Fruit fly (Drosophila melanogaster) whole organism, wandering third instar larva: ENCODE results near the gene ball.
A peak's percentile ranks its signal among the peaks of the same experiment; 100 is the strongest.

Source experiments
- Abd-B ChIP-seq: fragments of >200 bp; optimal IDR thresholded peaks from 2 replicates; lab custom pipeline; 2017; ENCODE audit warnings: missing biosample characterization, missing genetic modification characterization
- CG32264 ChIP-seq: fragments of 200-800 bp; sonication (Bioruptor generic); optimal IDR thresholded peaks from 2 replicates; lab custom pipeline; 2016; ENCODE audit warnings: missing biosample characterization, missing genetic modification characterization
- CG9705 ChIP-seq: fragments of 200-800 bp; sonication (Bioruptor generic); optimal IDR thresholded peaks from 2 replicates; lab custom pipeline; 2018; ENCODE audit warnings: missing biosample characterization, mild to moderate bottlenecking, missing genetic modification characterization
- Dfd ChIP-seq: fragments of >200 bp; optimal IDR thresholded peaks from 2 replicates; lab custom pipeline; 2017; ENCODE audit warnings: missing biosample characterization, missing genetic modification characterization
- Dif ChIP-seq: fragments of 200-275, 200-300 bp; sonication (Bioruptor generic); optimal IDR thresholded peaks from 2 replicates; lab custom pipeline; 2018; ENCODE audit warnings: missing biosample characterization, missing genetic modification characterization; ENCODE audit not compliant: partially characterized antibody
- GATAd ChIP-seq: sonication (Bioruptor generic); optimal IDR thresholded peaks from 2 replicates; lab custom pipeline; 2016; ENCODE audit warnings: missing biosample characterization, missing genetic modification characterization
- HLH106 ChIP-seq: fragments of 200-800 bp; optimal IDR thresholded peaks from 3 replicates; lab custom pipeline; 2019; ENCODE audit warnings: missing biosample characterization, mild to moderate bottlenecking, missing genetic modification characterization, moderate library complexity
- Hnf4 ChIP-seq: fragments of 200-800 bp; sonication (Bioruptor generic); optimal IDR thresholded peaks from 2 replicates; lab custom pipeline; 2016; ENCODE audit warnings: missing biosample characterization, mild to moderate bottlenecking, missing genetic modification characterization
- Hr78 ChIP-seq: fragments of >200 bp; optimal IDR thresholded peaks from 2 replicates; lab custom pipeline; 2017; ENCODE audit warnings: missing biosample characterization, missing genetic modification characterization
- Hr83 ChIP-seq: fragments of 200-300 bp; sonication (Bioruptor generic); optimal IDR thresholded peaks from 2 replicates; lab custom pipeline; 2016; ENCODE audit warnings: missing biosample characterization, mild to moderate bottlenecking, missing genetic modification characterization, moderate library complexity; ENCODE audit not compliant: poor library complexity, severe bottlenecking
- Jra ChIP-seq: sonication (Bioruptor generic); optimal IDR thresholded peaks from 2 replicates; lab custom pipeline; 2016; ENCODE audit warnings: missing biosample characterization, missing genetic modification characterization
- Mio ChIP-seq: sonication (Bioruptor generic); optimal IDR thresholded peaks from 2 replicates; lab custom pipeline; 2016; ENCODE audit warnings: missing biosample characterization, missing genetic modification characterization
- Myc ChIP-seq: fragments of >200 bp; optimal IDR thresholded peaks from 2 replicates; lab custom pipeline; 2017
- N ChIP-seq: fragments of >200 bp; optimal IDR thresholded peaks from 2 replicates; lab custom pipeline; 2018; ENCODE audit warnings: missing biosample characterization, missing external identifiers, missing genetic modification characterization
- OdsH ChIP-seq: fragments of 200-800 bp; sonication (Bioruptor generic); optimal IDR thresholded peaks from 2 replicates; lab custom pipeline; 2016; ENCODE audit warnings: missing biosample characterization, mild to moderate bottlenecking, missing genetic modification characterization
- Rel ChIP-seq, 2 experiments: fragments of 200-800 bp; sonication (Bioruptor generic) in 1 of 2; optimal IDR thresholded peaks; 2 replicates in 1 of 2; 3 replicates in 1 of 2; lab custom pipeline; 2016 to 2019; ENCODE audit warnings: mild to moderate bottlenecking in 2 of 2, missing biosample characterization in 2 of 2, missing genetic modification characterization in 2 of 2, moderate library complexity in 1 of 2
- Sp1 ChIP-seq: fragments of 200-800 bp; sonication (Bioruptor generic); optimal IDR thresholded peaks from 3 replicates; lab custom pipeline; 2019; ENCODE audit warnings: missing biosample characterization, mild to moderate bottlenecking, missing genetic modification characterization, moderate library complexity
- br ChIP-seq: fragments of 200-800 bp; sonication (Bioruptor generic); optimal IDR thresholded peaks from 2 replicates; lab custom pipeline; 2016; ENCODE audit warnings: missing biosample characterization, missing genetic modification characterization
- brk ChIP-seq: fragments of 200-800 bp; sonication (Bioruptor generic); optimal IDR thresholded peaks from 2 replicates; lab custom pipeline; 2016; ENCODE audit warnings: missing biosample characterization, mild to moderate bottlenecking, missing genetic modification characterization
- dl ChIP-seq, 2 experiments: fragments of 175-275, 200-275 bp in 1 of 2; fragments of 200-275 bp in 1 of 2; sonication (Bioruptor generic); optimal IDR thresholded peaks; lab custom pipeline; 2018; ENCODE audit warnings: mild to moderate bottlenecking in 2 of 2, missing biosample characterization in 2 of 2, missing genetic modification characterization in 2 of 2, moderate library complexity in 2 of 2; ENCODE audit not compliant: partially characterized antibody in 2 of 2, insufficient read depth in 1 of 2
- dmrt93B ChIP-seq: fragments of 200-800 bp; sonication (Bioruptor generic); optimal IDR thresholded peaks from 2 replicates; lab custom pipeline; 2018; ENCODE audit warnings: missing biosample characterization, mild to moderate bottlenecking, missing genetic modification characterization
- dsf ChIP-seq: sonication (Bioruptor generic); optimal IDR thresholded peaks from 2 replicates; lab custom pipeline; 2016; ENCODE audit warnings: missing biosample characterization, missing genetic modification characterization, borderline replicate concordance
- ey ChIP-seq: fragments of 200-800 bp; sonication (Bioruptor generic); optimal IDR thresholded peaks from 2 replicates; lab custom pipeline; 2016; ENCODE audit warnings: missing biosample characterization, missing genetic modification characterization
- foxo ChIP-seq, 2 experiments: fragments of 200-800 bp; sonication (Bioruptor generic); optimal IDR thresholded peaks; 2 replicates in 1 of 2; 3 replicates in 1 of 2; lab custom pipeline; 2016 to 2017; ENCODE audit warnings: missing biosample characterization in 2 of 2, missing genetic modification characterization in 2 of 2
- fru ChIP-seq: fragments of 200-800 bp; sonication (Bioruptor generic); optimal IDR thresholded peaks from 3 replicates; lab custom pipeline; 2016; ENCODE audit warnings: missing biosample characterization, mild to moderate bottlenecking, missing genetic modification characterization
- h ChIP-seq: fragments of 200-800 bp; sonication (Bioruptor generic); optimal IDR thresholded peaks from 3 replicates; lab custom pipeline; 2016; ENCODE audit warnings: missing biosample characterization, mild to moderate bottlenecking, missing genetic modification characterization
- jim ChIP-seq: fragments of 175-275, 200-325 bp; sonication (Bioruptor generic); optimal IDR thresholded peaks from 2 replicates; lab custom pipeline; 2016; ENCODE audit warnings: missing biosample characterization, mild to moderate bottlenecking, missing genetic modification characterization
- lola ChIP-seq: fragments of >200 bp; optimal IDR thresholded peaks from 2 replicates; lab custom pipeline; 2017; ENCODE audit warnings: missing biosample characterization, missing genetic modification characterization
- pan ChIP-seq: fragments of >200 bp; optimal IDR thresholded peaks from 2 replicates; lab custom pipeline; 2017
- psq ChIP-seq: fragments of 200-800 bp; sonication (Bioruptor generic); optimal IDR thresholded peaks from 3 replicates; lab custom pipeline; 2017; ENCODE audit warnings: missing biosample characterization, mild to moderate bottlenecking, missing genetic modification characterization, moderate library complexity
- rgr ChIP-seq: fragments of 200-800 bp; sonication (Bioruptor generic); optimal IDR thresholded peaks from 3 replicates; lab custom pipeline; 2016; ENCODE audit warnings: missing biosample characterization, mild to moderate bottlenecking, missing genetic modification characterization
- sv ChIP-seq: fragments of 200-800 bp; sonication (Bioruptor generic); optimal IDR thresholded peaks from 3 replicates; lab custom pipeline; 2016; ENCODE audit warnings: missing biosample characterization, missing genetic modification characterization
- tai ChIP-seq: sonication (Bioruptor generic); optimal IDR thresholded peaks from 2 replicates; lab custom pipeline; 2016; ENCODE audit warnings: missing biosample characterization, missing genetic modification characterization
- woc ChIP-seq: sonication (Bioruptor generic); optimal IDR thresholded peaks from 2 replicates; lab custom pipeline; 2016; ENCODE audit warnings: missing biosample characterization, mild to moderate bottlenecking, missing genetic modification characterization

ball gene

dm6 chr3R:26862213-26862612 lies 4.4 kb downstream of the ball start:
- TF ChIP-seq psq (GFP tag; lab: Kevin White, UChicago) = no peak
- TF ChIP-seq Sp1 (GFP tag; lab: Kevin White, UChicago) = peak; percentile 11
- peak; percentile 27 for TF ChIP-seq Dif (GFP tag; lab: Kevin White, UChicago)
- peak; percentile 40 for TF ChIP-seq h
- no peak for TF ChIP-seq Rel (GFP tag; optimal IDR thresholded peaks at IDR 0.05; lab: Kevin White, UChicago)
- peak; percentile 3 for TF ChIP-seq Rel (tag; optimal IDR thresholded peaks at IDR 0.05; lab: Kevin White, UChicago)
- TF ChIP-seq Abd-B (GFP tag; lab: Kevin White, UChicago) = no peak
- TF ChIP-seq, all 38 proteins: peak for 4

dm6 chr3R:26859228-26859627 lies 7.4 kb downstream of the ball start:
- TF ChIP-seq OdsH (GFP tag; lab: Kevin White, UChicago) (peak; percentile 32), fru (GFP tag; lab: Kevin White, UChicago) (peak; percentile 84), h (peak; percentile 67), br (GFP tag; lab: Kevin White, UChicago) (peak; percentile 32), foxo (GFP tag; optimal IDR thresholded peaks at IDR 0.05; lab: Kevin White, UChicago) (peak in 1 of 2 experiments; percentile 68), rgr (GFP tag; lab: Kevin White, UChicago) (peak; percentile 50), Hnf4 (peak; percentile 40), dl (GFP tag; optimal IDR thresholded peaks at IDR 0.05; lab: Kevin White, UChicago; ENCODE audit: insufficient read depth in 1 of 2, partially characterized antibody in 2 of 2) (no peak), woc (GFP tag; lab: Kevin White, UChicago) (peak; percentile 4), psq (GFP tag; lab: Kevin White, UChicago) (peak; percentile 14), Sp1 (GFP tag; lab: Kevin White, UChicago) (peak; percentile 70), ey (peak; percentile 42), HLH106 (peak; percentile 71), pan (lab: Kevin White, UChicago) (no peak), dsf (GFP tag; lab: Kevin White, UChicago) (no peak)

- TF ChIP-seq jim = no peak
- TF ChIP-seq ey = peak; percentile 13
- no peak for TF ChIP-seq Hnf4
- TF ChIP-seq foxo (GFP tag; optimal IDR thresholded peaks at IDR 0.05; lab: Kevin White, UChicago) = peak in 1 of 2 experiments; percentile 52
- TF ChIP-seq rgr (GFP tag; lab: Kevin White, UChicago) = peak; percentile 30
- peak; percentile 3 for TF ChIP-seq HLH106
- TF ChIP-seq h = peak; percentile 26
- TF ChIP-seq fru (GFP tag; lab: Kevin White, UChicago) = peak; percentile 26
- no peak for TF ChIP-seq brk (GFP tag; lab: Kevin White, UChicago)
Observed at dm6 chr3R:26853699-26854098, 12.9 kb downstream of the ball start.

- no peak for TF ChIP-seq Dif (GFP tag; lab: Kevin White, UChicago)
- no peak for TF ChIP-seq Mio (GFP tag; lab: Kevin White, UChicago)
- no peak for TF ChIP-seq tai
- peak in 1 of 2 experiments; percentile 0 for TF ChIP-seq foxo (GFP tag; optimal IDR thresholded peaks at IDR 0.05; lab: Kevin White, UChicago)
- no peak for TF ChIP-seq dsf (GFP tag; lab: Kevin White, UChicago)
- TF ChIP-seq OdsH (GFP tag; lab: Kevin White, UChicago) = no peak
- no peak for TF ChIP-seq woc (GFP tag; lab: Kevin White, UChicago)
- TF ChIP-seq HLH106 = peak; percentile 17
- peak; percentile 30 for TF ChIP-seq fru (GFP tag; lab: Kevin White, UChicago)
Observed at dm6 chr3R:26846446-26846845, 20.2 kb downstream of the ball start.

- TF ChIP-seq foxo (GFP tag; optimal IDR thresholded peaks at IDR 0.05; lab: Kevin White, UChicago) (peak in 1 of 2 experiments; percentile 5), Rel (GFP tag; optimal IDR thresholded peaks at IDR 0.05; lab: Kevin White, UChicago) (no peak), Rel (tag; optimal IDR thresholded peaks at IDR 0.05; lab: Kevin White, UChicago) (no peak)
Observed at dm6 chr3R:26831861-26832260, 34.7 kb downstream of the ball start.

- TF ChIP-seq Myc (no peak), Hr83 (GFP tag; lab: Kevin White, UChicago) (no peak), CG32264 (GFP tag; lab: Kevin White, UChicago) (no peak), dsf (GFP tag; lab: Kevin White, UChicago) (no peak), foxo (GFP tag; optimal IDR thresholded peaks at IDR 0.05; lab: Kevin White, UChicago) (peak in 1 of 2 experiments; percentile 74), Hnf4 (peak; percentile 39), Abd-B (GFP tag; lab: Kevin White, UChicago) (no peak), rgr (GFP tag; lab: Kevin White, UChicago) (peak; percentile 56), Dfd (no peak), lola (no peak), CG9705 (GFP tag; lab: Kevin White, UChicago) (no peak), Jra (GFP tag; lab: Kevin White, UChicago) (no peak), ey (peak; percentile 56), Hr78 (GFP tag; lab: Kevin White, UChicago) (no peak), OdsH (GFP tag; lab: Kevin White, UChicago) (peak; percentile 56), fru (GFP tag; lab: Kevin White, UChicago) (peak; percentile 62), h (peak; percentile 56), GATAd (no peak), Rel (GFP tag; optimal IDR thresholded peaks at IDR 0.05; lab: Kevin White, UChicago) (no peak), Rel (tag; optimal IDR thresholded peaks at IDR 0.05; lab: Kevin White, UChicago) (peak; percentile 4), Dif (GFP tag; lab: Kevin White, UChicago) (no peak), dmrt93B (GFP tag; lab: Kevin White, UChicago) (peak; percentile 10), Mio (GFP tag; lab: Kevin White, UChicago) (no peak), N (GFP tag; lab: Kevin White, UChicago) (no peak), woc (GFP tag; lab: Kevin White, UChicago) (peak; percentile 29), sv (GFP tag; lab: Kevin White, UChicago) (no peak), dl (GFP tag; optimal IDR thresholded peaks at IDR 0.05; lab: Kevin White, UChicago; ENCODE audit: insufficient read depth in 1 of 2, partially characterized antibody in 2 of 2) (no peak)
Observed at dm6 chr3R:26821117-26821516, 45.5 kb downstream of the ball start.
